Worm (Caenorhabditis elegans) whole organism, L2 larva: ENCODE measurements around the gene grl-3.

ENCODE experiments used
- C34F6.9 ChIP-seq: fragments of 150-350 bp; optimal IDR thresholded peaks from 2 replicates; lab custom pipeline; 2014; ENCODE audit warnings: missing biosample characterization, missing genetic modification characterization
- F13H6.1 ChIP-seq: sonication (generic microtip); optimal IDR thresholded peaks from 2 replicates; lab custom pipeline; 2016; ENCODE audit warnings: missing genetic modification characterization, missing compliant biosample characterization
- R02D3.7 ChIP-seq: fragments of 150-350 bp; optimal IDR thresholded peaks from 2 replicates; lab custom pipeline; 2014; ENCODE audit warnings: missing biosample characterization, missing genetic modification characterization
- aly-2 ChIP-seq: fragments of 150-350 bp; optimal IDR thresholded peaks from 2 replicates; lab custom pipeline; 2014; ENCODE audit warnings: missing biosample characterization, missing genetic modification characterization
- ama-1 ChIP-seq: fragments of 150-350 bp; optimal IDR thresholded peaks from 2 replicates; lab custom pipeline; 2018; ENCODE audit warnings: inconsistent platforms
- blmp-1 ChIP-seq: sonication (generic microtip); optimal IDR thresholded peaks from 2 replicates; lab custom pipeline; 2017; ENCODE audit warnings: missing genetic modification characterization, mild to moderate bottlenecking, missing compliant biosample characterization, antibody characterized with exemption, moderate library complexity; ENCODE audit not compliant: insufficient read depth
- ceh-16 ChIP-seq: fragments of 150-350 bp; optimal IDR thresholded peaks from 2 replicates; lab custom pipeline; 2014; ENCODE audit warnings: missing biosample characterization, missing genetic modification characterization
- ceh-82 ChIP-seq: fragments of 150-350 bp; optimal IDR thresholded peaks from 2 replicates; lab custom pipeline; 2014; ENCODE audit warnings: missing biosample characterization, missing genetic modification characterization
- crh-2 ChIP-seq: sonication (generic microtip); optimal IDR thresholded peaks from 2 replicates; lab custom pipeline; 2017; ENCODE audit warnings: missing biosample characterization, missing genetic modification characterization
- egl-27 ChIP-seq: sonication (generic microtip); optimal IDR thresholded peaks from 3 replicates; lab custom pipeline; 2017; ENCODE audit warnings: missing biosample characterization, missing genetic modification reagents, missing genetic modification characterization
- elt-1 ChIP-seq: fragments of 150-350 bp; optimal IDR thresholded peaks from 2 replicates; lab custom pipeline; 2014; ENCODE audit warnings: missing biosample characterization, missing genetic modification characterization
- elt-3 ChIP-seq: sonication (generic microtip); optimal IDR thresholded peaks from 2 replicates; lab custom pipeline; 2017; ENCODE audit warnings: missing biosample characterization, missing genetic modification characterization
- fos-1 ChIP-seq: fragments of 150-350 bp; optimal IDR thresholded peaks from 2 replicates; lab custom pipeline; 2014; ENCODE audit warnings: missing biosample characterization, missing genetic modification characterization
- lin-39 ChIP-seq: fragments of 150-350 bp; optimal IDR thresholded peaks from 2 replicates; lab custom pipeline; 2014; ENCODE audit warnings: missing biosample characterization, missing genetic modification reagents, missing genetic modification characterization
- mbf-1 ChIP-seq: sonication (generic microtip); optimal IDR thresholded peaks from 2 replicates; lab custom pipeline; 2017; ENCODE audit warnings: missing biosample characterization, missing genetic modification characterization
- mdl-1 ChIP-seq, 2 experiments: fragments of 150-350 bp in 1 of 2; sonication (generic microtip) in 1 of 2; optimal IDR thresholded peaks; 2 replicates each; lab custom pipeline; 2017; ENCODE audit warnings: missing biosample characterization in 2 of 2, missing genetic modification characterization in 2 of 2
- nhr-10 ChIP-seq: sonication (generic microtip); optimal IDR thresholded peaks from 2 replicates; lab custom pipeline; 2017; ENCODE audit warnings: missing biosample characterization, missing genetic modification characterization
- nhr-11 ChIP-seq: fragments of 150-350 bp; optimal IDR thresholded peaks from 2 replicates; lab custom pipeline; 2014; ENCODE audit warnings: missing biosample characterization, missing genetic modification characterization
- nhr-129 ChIP-seq: fragments of 150-350 bp; optimal IDR thresholded peaks from 2 replicates; lab custom pipeline; 2014; ENCODE audit warnings: missing biosample characterization, missing genetic modification characterization
- nhr-21 ChIP-seq: fragments of 150-350 bp; optimal IDR thresholded peaks from 2 replicates; lab custom pipeline; 2014; ENCODE audit warnings: missing biosample characterization, missing genetic modification characterization
- nhr-237 ChIP-seq: fragments of 150-350 bp; optimal IDR thresholded peaks from 2 replicates; lab custom pipeline; 2014; ENCODE audit warnings: missing biosample characterization, missing genetic modification characterization
- nhr-25 ChIP-seq: fragments of 150-350 bp; sonication (generic microtip); optimal IDR thresholded peaks from 3 replicates; lab custom pipeline; 2014; ENCODE audit warnings: missing biosample characterization, missing genetic modification characterization
- nhr-6 ChIP-seq: fragments of 150-350 bp; optimal IDR thresholded peaks from 2 replicates; lab custom pipeline; 2014; ENCODE audit warnings: missing biosample characterization, missing genetic modification characterization
- nhr-77 ChIP-seq: fragments of 150-350 bp; optimal IDR thresholded peaks from 2 replicates; lab custom pipeline; 2014; ENCODE audit warnings: missing biosample characterization, missing genetic modification characterization
- peb-1 ChIP-seq: fragments of 150-350 bp; optimal IDR thresholded peaks from 2 replicates; lab custom pipeline; 2014; ENCODE audit warnings: missing biosample characterization, missing genetic modification characterization
- sem-4 ChIP-seq: fragments of 150-350 bp; optimal IDR thresholded peaks from 2 replicates; lab custom pipeline; 2014; ENCODE audit warnings: missing biosample characterization, missing genetic modification reagents, missing genetic modification characterization
- sma-3 ChIP-seq: sonication (generic microtip); optimal IDR thresholded peaks from 2 replicates; lab custom pipeline; 2016; ENCODE audit warnings: missing genetic modification reagents, missing genetic modification characterization, missing compliant biosample characterization
- sma-9 ChIP-seq, 2 experiments: fragments of 150-350 bp in 1 of 2; sonication (generic microtip) in 1 of 2; optimal IDR thresholded peaks; 2 replicates each; lab custom pipeline; 2014 to 2016; ENCODE audit warnings: missing genetic modification characterization in 2 of 2, mild to moderate bottlenecking in 1 of 2, missing biosample characterization in 1 of 2, missing compliant biosample characterization in 1 of 2, missing genetic modification reagents in 1 of 2, moderate library complexity in 1 of 2
- snpc-4 ChIP-seq: fragments of 150-350 bp; optimal IDR thresholded peaks from 2 replicates; lab custom pipeline; 2014; ENCODE audit warnings: missing biosample characterization, missing genetic modification characterization
- unc-55 ChIP-seq: fragments of 150-350 bp; sonication (generic microtip); optimal IDR thresholded peaks from 3 replicates; lab custom pipeline; 2014; ENCODE audit warnings: missing biosample characterization, missing genetic modification reagents, missing genetic modification characterization
- ztf-1 ChIP-seq: fragments of 200-800 bp; sonication (Bioruptor generic); conservative IDR thresholded peaks from 2 replicates; pipeline ENCODE4 v1.3.6; 2022; ENCODE audit warnings: missing genetic modification characterization, missing compliant biosample characterization
- ztf-4 ChIP-seq: fragments of 150-350 bp; optimal IDR thresholded peaks from 2 replicates; lab custom pipeline; 2014; ENCODE audit warnings: missing biosample characterization, missing genetic modification characterization

Gene grl-3

ce11 chrV:11402610-11403009 lies 8.7 kb upstream of the grl-3 start, which contains the start of gene nas-19:
TSS of gene nas-19 (minus strand) at chrV:11402710.
- TF ChIP-seq ceh-82 (tag; lab: Kevin White, UChicago) (no peak), aly-2 (tag; lab: Kevin White, UChicago) (no peak), peb-1 (tag; lab: Kevin White, UChicago) (no peak)
- TF ChIP-seq, all 48 proteins: peak for 0

DNA sequence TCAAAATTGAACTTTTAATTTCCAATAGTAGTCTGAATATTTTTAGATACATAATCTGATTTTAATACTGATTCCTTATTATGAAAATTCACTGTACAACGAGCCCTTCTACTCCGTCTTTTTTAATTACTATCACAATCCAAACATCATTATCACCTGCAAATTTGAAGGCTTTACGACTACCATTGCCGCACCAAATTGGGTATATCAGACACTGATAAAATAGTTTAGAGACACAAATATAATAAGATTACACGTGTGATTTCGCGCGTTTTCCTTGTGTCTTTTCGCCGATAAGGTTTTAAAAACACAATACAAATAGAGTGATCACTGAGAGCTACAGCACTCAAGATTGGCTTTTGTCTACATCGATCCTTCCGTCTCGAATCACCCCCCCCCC lies 8.3 kb upstream of the grl-3 start:
- TF ChIP-seq sma-9 (GFP tag; optimal IDR thresholded peaks at IDR 0.05; lab: Kevin White, UChicago) (peak; percentile 24), sma-9 (tag; optimal IDR thresholded peaks at IDR 0.05; lab: Kevin White, UChicago) (no peak), fos-1 (tag; lab: Kevin White, UChicago) (peak; percentile 71), lin-39 (no peak), blmp-1 (no peak), ztf-1 (GFP tag; lab: Robert Waterston, UW) (no peak), nhr-10 (tag; lab: Kevin White, UChicago) (no peak), sma-3 (no peak), mdl-1 (tag; optimal IDR thresholded peaks at IDR 0.05; lab: Kevin White, UChicago) (no peak), nhr-129 (tag; lab: Kevin White, UChicago) (no peak), C34F6.9 (tag; lab: Kevin White, UChicago) (no peak)

ce11 chrV:11403702-11404101 lies 7.6 kb upstream of the grl-3 start:
- TF ChIP-seq crh-2 (peak; percentile 45), elt-1 (tag; lab: Kevin White, UChicago) (no peak), elt-3 (tag; lab: Kevin White, UChicago) (no peak), F13H6.1 (tag; lab: Kevin White, UChicago) (peak; percentile 15), R02D3.7 (no peak), fos-1 (tag; lab: Kevin White, UChicago) (peak; percentile 70), nhr-21 (no peak), sma-9 (GFP tag; optimal IDR thresholded peaks at IDR 0.05; lab: Kevin White, UChicago) (peak; percentile 24), sma-9 (tag; optimal IDR thresholded peaks at IDR 0.05; lab: Kevin White, UChicago) (no peak)

DNA sequence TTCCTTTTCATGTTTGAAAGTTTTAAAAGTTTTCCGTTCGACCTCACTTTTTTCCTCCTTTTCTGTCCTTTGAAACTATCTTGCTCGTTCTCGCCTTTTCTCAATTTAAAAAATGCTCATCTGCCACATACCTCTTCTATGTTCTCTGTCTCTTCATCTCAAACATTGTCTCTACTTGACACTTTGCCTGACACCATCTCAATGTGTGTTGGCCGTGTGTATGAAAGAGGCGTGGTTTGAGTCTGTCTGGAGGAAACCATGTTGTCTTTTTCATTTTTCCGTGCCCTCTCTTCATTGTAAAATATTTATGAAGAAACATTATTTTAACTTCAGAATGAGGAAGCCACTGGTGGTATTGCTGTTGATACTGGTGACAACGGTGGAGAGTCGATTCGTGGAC lies 4.1 kb upstream of the grl-3 start, which contains the start of gene K03B8.6:
TSS of gene K03B8.6 (plus strand) at position 334 of the 400 bp plus-strand sequence.
- TF ChIP-seq unc-55 (GFP tag; lab: Kevin White, UChicago) (no peak), nhr-25 (no peak), nhr-77 (tag; lab: Kevin White, UChicago) (no peak), ztf-4 (no peak), nhr-21 (no peak), nhr-11 (no peak), mbf-1 (tag; lab: Kevin White, UChicago) (no peak), lin-39 (no peak), nhr-237 (no peak), sma-3 (no peak), ama-1 (lab: Kevin White, UChicago) (no peak)

- TF ChIP-seq egl-27 (tag; lab: Kevin White, UChicago) (peak; percentile 15), crh-2 (peak; percentile 40), elt-1 (tag; lab: Kevin White, UChicago) (no peak), fos-1 (tag; lab: Kevin White, UChicago) (peak; percentile 61), mbf-1 (tag; lab: Kevin White, UChicago) (no peak), sma-3 (peak; percentile 65), snpc-4 (peak; percentile 65), nhr-21 (peak; percentile 13), peb-1 (tag; lab: Kevin White, UChicago) (no peak), nhr-129 (tag; lab: Kevin White, UChicago) (peak; percentile 48), sma-9 (GFP tag; optimal IDR thresholded peaks at IDR 0.05; lab: Kevin White, UChicago) (peak; percentile 63), sma-9 (tag; optimal IDR thresholded peaks at IDR 0.05; lab: Kevin White, UChicago) (no peak)
- TF ChIP-seq, all 48 proteins: peak for 8
These were observed 814 bp downstream of the grl-3 start for ce11 chrV:11412125-11412524.

DNA sequence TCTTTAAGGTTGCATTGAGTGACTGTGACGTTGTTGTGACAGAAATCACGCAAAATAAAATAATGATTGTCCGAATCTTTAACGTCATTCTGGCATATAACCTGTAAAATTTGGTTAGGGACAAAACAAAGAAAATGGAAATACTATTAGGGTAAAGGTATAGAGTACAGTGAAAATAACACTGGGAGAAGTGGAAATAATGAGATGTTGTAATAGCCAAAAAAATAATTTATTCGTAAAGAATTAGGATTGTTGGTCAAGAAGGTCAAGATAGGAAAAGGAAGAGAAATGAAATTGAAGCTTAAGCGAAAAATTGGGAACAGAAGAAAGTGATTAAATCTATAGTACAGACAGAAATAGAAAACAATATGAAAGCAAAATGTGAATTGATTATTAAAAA lies 3.7 kb downstream of the grl-3 start, which contains the start of gene deg-3:
TSS of gene deg-3 (minus strand) at position 101 of the 400 bp plus-strand sequence.
- TF ChIP-seq sem-4 (tag; lab: Kevin White, UChicago) (no peak), unc-55 (GFP tag; lab: Kevin White, UChicago) (no peak), nhr-11 (no peak), ceh-16 (no peak), nhr-6 (tag; lab: Kevin White, UChicago) (no peak)
